Fruit fly (Drosophila melanogaster) whole organism, embryonic: Measurements from ENCODE around the gene lute.

Experiments
- CG10209 ChIP-seq: fragments of 200-800 bp; sonication (Bioruptor generic); optimal IDR thresholded peaks from 3 replicates; lab custom pipeline; 2017; ENCODE audit warnings: missing biosample characterization, mild to moderate bottlenecking, missing genetic modification characterization, missing genetic modification reagents
- CG1024 ChIP-seq: fragments of 200-800 bp; sonication (Bioruptor generic); IDR thresholded peaks from 2 replicates; pipeline ENCODE4 v1.3.6; 2022; ENCODE audit warnings: missing biosample characterization, missing genetic modification characterization
- CG10565 ChIP-seq: fragments of 200-800 bp; sonication (Bioruptor generic); optimal IDR thresholded peaks from 3 replicates; lab custom pipeline; 2016; ENCODE audit warnings: missing biosample characterization, mild to moderate bottlenecking, missing genetic modification characterization
- CG12071 ChIP-seq: fragments of 200-800 bp; sonication (Bioruptor generic); optimal IDR thresholded peaks from 3 replicates; lab custom pipeline; 2018; ENCODE audit warnings: missing biosample characterization, mild to moderate bottlenecking, missing genetic modification characterization
- CG12104 ChIP-seq: fragments of 200-800 bp; sonication (Bioruptor generic); optimal IDR thresholded peaks from 3 replicates; lab custom pipeline; 2016; ENCODE audit warnings: missing biosample characterization, missing genetic modification characterization
- CG12155 ChIP-seq: fragments of 200-800 bp; sonication (Bioruptor generic); optimal IDR thresholded peaks from 3 replicates; lab custom pipeline; 2016; ENCODE audit warnings: missing biosample characterization, missing genetic modification characterization
- CG12391 ChIP-seq: fragments of 200-800 bp; sonication (Bioruptor generic); optimal IDR thresholded peaks from 3 replicates; lab custom pipeline; 2018; ENCODE audit warnings: missing biosample characterization, mild to moderate bottlenecking, missing genetic modification characterization, moderate library complexity
- CG13123 ChIP-seq: fragments of 200-800 bp; sonication (Bioruptor generic); optimal IDR thresholded peaks from 2 replicates; lab custom pipeline; 2016; ENCODE audit warnings: missing biosample characterization, missing genetic modification characterization
- CG15011 ChIP-seq: fragments of 200-800 bp; sonication (Bioruptor generic); optimal IDR thresholded peaks from 3 replicates; lab custom pipeline; 2018; ENCODE audit warnings: missing biosample characterization, mild to moderate bottlenecking, missing genetic modification characterization
- CG1529 ChIP-seq: fragments of 200-800 bp; sonication (Bioruptor generic); optimal IDR thresholded peaks from 3 replicates; lab custom pipeline; 2018; ENCODE audit warnings: missing biosample characterization, missing genetic modification characterization
- CG1647 ChIP-seq: fragments of 200-800 bp; sonication (Bioruptor generic); optimal IDR thresholded peaks from 3 replicates; lab custom pipeline; 2016; ENCODE audit warnings: missing biosample characterization, missing genetic modification characterization
- CG18619 ChIP-seq: fragments of 200-800 bp; sonication (Bioruptor generic); optimal IDR thresholded peaks from 3 replicates; lab custom pipeline; 2017; ENCODE audit warnings: missing biosample characterization, mild to moderate bottlenecking, missing genetic modification characterization
- CG3407 ChIP-seq: fragments of 200-800 bp; sonication (Bioruptor generic); optimal IDR thresholded peaks from 2 replicates; lab custom pipeline; 2018; ENCODE audit warnings: missing biosample characterization, mild to moderate bottlenecking, missing genetic modification characterization
- CG34422 ChIP-seq: fragments of 200-800 bp; sonication (Bioruptor generic); IDR thresholded peaks from 3 replicates; pipeline ENCODE4 v1.3.6; 2022; ENCODE audit warnings: missing biosample characterization, missing genetic modification characterization
- CG3847 ChIP-seq: fragments of 200-800 bp; sonication (Bioruptor generic); IDR thresholded peaks from 2 replicates; pipeline ENCODE4 v1.3.6; 2022; ENCODE audit warnings: missing biosample characterization, missing genetic modification characterization
- CG4360 ChIP-seq: fragments of 200-800 bp; sonication (Bioruptor generic); IDR thresholded peaks from 2 replicates; pipeline ENCODE4 v1.3.6; 2022; ENCODE audit warnings: missing biosample characterization, missing genetic modification characterization
- CG6854 ChIP-seq: fragments of 200-800 bp; sonication (Bioruptor generic); optimal IDR thresholded peaks from 3 replicates; lab custom pipeline; 2017; ENCODE audit warnings: missing biosample characterization, mild to moderate bottlenecking, missing genetic modification characterization
- CG7357 ChIP-seq: fragments of 200-800 bp; sonication (Bioruptor generic); IDR thresholded peaks from 3 replicates; pipeline ENCODE4 v1.3.6; 2022; ENCODE audit warnings: missing biosample characterization, missing genetic modification characterization
- CG9609 ChIP-seq: fragments of 200-800 bp; sonication (Bioruptor generic); optimal IDR thresholded peaks from 3 replicates; lab custom pipeline; 2016; ENCODE audit warnings: missing biosample characterization, missing genetic modification characterization
- CG9876 ChIP-seq: fragments of 200-800 bp; sonication (Bioruptor generic); optimal IDR thresholded peaks from 2 replicates; lab custom pipeline; 2016; ENCODE audit warnings: missing biosample characterization, missing genetic modification characterization
- CG9932 ChIP-seq: fragments of 200-800 bp; sonication (Bioruptor generic); IDR thresholded peaks from 2 replicates; pipeline ENCODE4 v1.3.6; 2022; ENCODE audit warnings: missing biosample characterization, missing genetic modification characterization
- Dfd ChIP-seq, 2 experiments: fragments of >200 bp; optimal IDR thresholded peaks; 2 replicates each; lab custom pipeline; 2017; ENCODE audit warnings: missing biosample characterization in 2 of 2, missing genetic modification characterization in 2 of 2
- Dip2 ChIP-seq: fragments of 200-800 bp; sonication (Bioruptor generic); IDR thresholded peaks from 2 replicates; pipeline ENCODE4 v1.3.6; 2022; ENCODE audit warnings: missing biosample characterization, missing genetic modification characterization
- Doc3 ChIP-seq: fragments of 200-800 bp; sonication (Bioruptor generic); IDR thresholded peaks from 3 replicates; pipeline ENCODE4 v1.3.6; 2022; ENCODE audit warnings: missing biosample characterization, missing genetic modification characterization; ENCODE audit not compliant: partially characterized antibody
- Dp ChIP-seq: fragments of 200-800 bp; sonication (Bioruptor generic); optimal IDR thresholded peaks from 2 replicates; lab custom pipeline; 2018; ENCODE audit warnings: missing biosample characterization, mild to moderate bottlenecking, missing genetic modification characterization, moderate library complexity
- HHEX ChIP-seq: fragments of 200-800 bp; sonication (Bioruptor generic); optimal IDR thresholded peaks from 3 replicates; lab custom pipeline; 2017; ENCODE audit warnings: missing biosample characterization, mild to moderate bottlenecking, missing genetic modification characterization, missing genetic modification reagents
- Hand ChIP-seq: fragments of 200-800 bp; sonication (Bioruptor generic); optimal IDR thresholded peaks from 2 replicates; lab custom pipeline; 2017; ENCODE audit warnings: mild to moderate bottlenecking, missing biosample characterization, missing genetic modification reagents, missing genetic modification characterization
- Lpt ChIP-seq: fragments of >200 bp; optimal IDR thresholded peaks from 2 replicates; lab custom pipeline; 2018; ENCODE audit warnings: missing biosample characterization, missing genetic modification characterization
- Meics ChIP-seq: fragments of 200-800 bp; sonication (Bioruptor generic); optimal IDR thresholded peaks from 2 replicates; lab custom pipeline; 2017; ENCODE audit warnings: missing biosample characterization, mild to moderate bottlenecking, missing genetic modification characterization
- Mrtf ChIP-seq: fragments of 200-800 bp; sonication (Bioruptor generic); IDR thresholded peaks from 3 replicates; pipeline ENCODE4 v1.3.6; 2022; ENCODE audit warnings: missing biosample characterization, missing genetic modification characterization
- Nf-YB ChIP-seq: fragments of 200-800 bp; sonication (Bioruptor generic); optimal IDR thresholded peaks from 3 replicates; lab custom pipeline; 2019; ENCODE audit warnings: missing biosample characterization, mild to moderate bottlenecking, missing genetic modification characterization, moderate library complexity
- Nf-YC ChIP-seq: fragments of 200-800 bp; optimal IDR thresholded peaks from 3 replicates; lab custom pipeline; 2019; ENCODE audit warnings: missing biosample characterization, mild to moderate bottlenecking, missing genetic modification characterization, moderate library complexity
- Rfx ChIP-seq: fragments of 200-800 bp; sonication (Bioruptor generic); IDR thresholded peaks from 2 replicates; pipeline ENCODE4 v1.3.6; 2022; ENCODE audit warnings: missing biosample characterization, missing genetic modification characterization
- Trl ChIP-seq, 3 experiments: fragments of >200 bp in 2 of 3; fragments of 200-800 bp in 1 of 3; sonication (Bioruptor generic) in 1 of 3; optimal IDR thresholded peaks; 2 replicates in 1 of 3; 3 replicates in 2 of 3; lab custom pipeline; 2016 to 2017; ENCODE audit warnings: missing biosample characterization in 1 of 3, missing genetic modification characterization in 1 of 3
- Usf ChIP-seq: fragments of 200-800 bp; sonication (Bioruptor generic); optimal IDR thresholded peaks from 2 replicates; lab custom pipeline; 2017; ENCODE audit warnings: missing genotype, missing biosample characterization, missing genetic modification characterization
- Xrp1 ChIP-seq: fragments of 200-800 bp; sonication (Bioruptor generic); IDR thresholded peaks from 2 replicates; pipeline ENCODE4 v1.3.6; 2022; ENCODE audit warnings: missing biosample characterization, missing genetic modification characterization
- ab ChIP-seq: fragments of 200-800 bp; sonication (Bioruptor generic); optimal IDR thresholded peaks from 2 replicates; lab custom pipeline; 2016; ENCODE audit warnings: missing biosample characterization, missing genetic modification characterization
- croc ChIP-seq: fragments of 200-800 bp; sonication (Bioruptor generic); conservative IDR thresholded peaks from 3 replicates; pipeline ENCODE4 v1.3.6; 2022; ENCODE audit warnings: missing biosample characterization, missing genetic modification characterization
- dmrt99B ChIP-seq: fragments of 200-800 bp; sonication (Bioruptor generic); optimal IDR thresholded peaks from 2 replicates; lab custom pipeline; 2018; ENCODE audit warnings: missing biosample characterization, mild to moderate bottlenecking, missing genetic modification characterization, moderate library complexity
- emc ChIP-seq: fragments of 200-800 bp; sonication (Bioruptor generic); optimal IDR thresholded peaks from 2 replicates; lab custom pipeline; 2016; ENCODE audit warnings: missing biosample characterization, missing genetic modification characterization
- fd102C ChIP-seq: fragments of 200-800 bp; sonication (Bioruptor generic); optimal IDR thresholded peaks from 2 replicates; lab custom pipeline; 2018; ENCODE audit warnings: missing biosample characterization, mild to moderate bottlenecking, missing genetic modification characterization, moderate library complexity
- fd3F ChIP-seq: fragments of 200-800 bp; sonication (Bioruptor generic); optimal IDR thresholded peaks from 2 replicates; lab custom pipeline; 2018; ENCODE audit warnings: missing biosample characterization, mild to moderate bottlenecking, missing genetic modification characterization, moderate library complexity
- ftz-f1 ChIP-seq: fragments of 200-800 bp; sonication (Bioruptor generic); optimal IDR thresholded peaks from 2 replicates; lab custom pipeline; 2016; ENCODE audit warnings: missing biosample characterization, missing genetic modification characterization
- kah ChIP-seq: fragments of 200-800 bp; sonication (Bioruptor generic); optimal IDR thresholded peaks from 2 replicates; lab custom pipeline; 2018; ENCODE audit warnings: missing biosample characterization, mild to moderate bottlenecking, missing genetic modification characterization
- p53 ChIP-seq: fragments of 200-800 bp; sonication (Bioruptor generic); optimal IDR thresholded peaks from 2 replicates; lab custom pipeline; 2016; ENCODE audit warnings: missing biosample characterization, missing genetic modification characterization
- pnt ChIP-seq: fragments of 200-800 bp; sonication (Bioruptor generic); optimal IDR thresholded peaks from 3 replicates; lab custom pipeline; 2016; ENCODE audit warnings: missing biosample characterization, missing genetic modification characterization
- scrt ChIP-seq: fragments of 200-800 bp; sonication (Bioruptor generic); optimal IDR thresholded peaks from 2 replicates; lab custom pipeline; 2018; ENCODE audit warnings: missing biosample characterization, mild to moderate bottlenecking, missing genetic modification characterization, moderate library complexity
- sd ChIP-seq: fragments of 200-800 bp; sonication (Bioruptor generic); optimal IDR thresholded peaks from 3 replicates; lab custom pipeline; 2018; ENCODE audit warnings: missing biosample characterization, mild to moderate bottlenecking, missing genetic modification characterization, moderate library complexity
- seq ChIP-seq: fragments of 200-800 bp; sonication (Bioruptor generic); IDR thresholded peaks from 2 replicates; pipeline ENCODE4 v1.3.6; 2022; ENCODE audit warnings: missing biosample characterization, missing genetic modification characterization
- sima ChIP-seq: fragments of 200-800 bp; sonication (Bioruptor generic); optimal IDR thresholded peaks from 2 replicates; lab custom pipeline; 2016; ENCODE audit warnings: missing biosample characterization, missing genetic modification characterization
- sna ChIP-seq: fragments of 200-800 bp; sonication (Bioruptor generic); IDR thresholded peaks from 2 replicates; pipeline ENCODE4 v1.3.6; 2022; ENCODE audit warnings: missing biosample characterization, missing genetic modification characterization; ENCODE audit not compliant: partially characterized antibody
- tup ChIP-seq: fragments of 200-800 bp; sonication (Bioruptor generic); optimal IDR thresholded peaks from 2 replicates; lab custom pipeline; 2016; ENCODE audit warnings: missing biosample characterization, mild to moderate bottlenecking, missing genetic modification characterization, moderate library complexity

lute gene

DNA sequence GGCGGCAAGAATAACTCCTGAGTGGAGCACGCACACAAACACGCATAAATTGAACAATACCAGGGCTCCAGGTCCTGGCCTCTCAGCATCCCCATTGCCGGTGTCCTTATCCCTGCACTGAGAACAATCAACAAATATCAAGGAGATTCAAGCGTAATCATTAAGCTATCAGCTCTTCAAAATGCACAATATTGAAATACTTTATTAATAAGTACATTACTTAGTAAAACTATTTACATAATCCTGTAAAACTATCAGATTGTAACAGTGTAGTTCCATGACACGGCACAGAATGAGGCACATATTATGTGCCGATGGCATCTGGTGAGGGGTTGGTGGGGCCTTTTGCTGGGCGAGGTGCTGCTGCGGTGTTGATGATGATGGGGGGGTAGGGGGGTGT, 8.7 kb upstream of the lute start (continued):
- peak; percentile 15 for TF ChIP-seq HHEX
- TF ChIP-seq CG34422 (GFP tag; lab: Robert Waterston, UW) = no peak
- peak; percentile 14 for TF ChIP-seq CG12071
- TF ChIP-seq sd = no peak
- no peak for TF ChIP-seq CG12391 (tag; lab: Kevin White, UChicago)
- TF ChIP-seq CG7357 (GFP tag; lab: Robert Waterston, UW) = no peak
- peak; percentile 49 for TF ChIP-seq dmrt99B (tag; lab: Kevin White, UChicago)
- TF ChIP-seq CG6854 (GFP tag; lab: Kevin White, UChicago) = no peak
- no peak for TF ChIP-seq Dip2 (GFP tag; lab: Robert Waterston, UW)
- TF ChIP-seq Dfd (GFP tag; optimal IDR thresholded peaks at IDR 0.05; lab: Kevin White, UChicago) = no peak
- no peak for TF ChIP-seq sna (GFP tag; lab: Robert Waterston, UW)
- no peak for TF ChIP-seq sima (GFP tag; lab: Kevin White, UChicago)
- no peak for TF ChIP-seq seq (GFP tag; lab: Robert Waterston, UW)
- peak; percentile 62 for TF ChIP-seq Rfx (GFP tag; lab: Robert Waterston, UW)
- TF ChIP-seq CG3847 = no peak; the same call in 1 of the 2 replicates
- TF ChIP-seq pnt (GFP tag; lab: Kevin White, UChicago) = no peak
- no peak; the same call in 2 of the 3 replicates for TF ChIP-seq Mrtf (GFP tag; lab: Robert Waterston, UW)
- no peak for TF ChIP-seq Usf (GFP tag; lab: Kevin White, UChicago)
- TF ChIP-seq fd102C (GFP tag; lab: Kevin White, UChicago) = no peak
- no peak for TF ChIP-seq ab (GFP tag; lab: Kevin White, UChicago)
- no peak for TF ChIP-seq CG12155 (GFP tag; lab: Kevin White, UChicago)
- TF ChIP-seq Dp (GFP tag; lab: Kevin White, UChicago) = no peak
- no peak for TF ChIP-seq croc (GFP tag; lab: Robert Waterston, UW)
- TF ChIP-seq Trl (optimal IDR thresholded peaks at IDR 0.05; lab: Kevin White, UChicago) = no peak
- TF ChIP-seq Trl (GFP tag; optimal IDR thresholded peaks at IDR 0.05; lab: Kevin White, UChicago) = no peak
- peak; percentile 36 for TF ChIP-seq Meics (GFP tag; lab: Kevin White, UChicago)
- TF ChIP-seq CG13123 = no peak
- no peak for TF ChIP-seq Lpt
- no peak for TF ChIP-seq CG10565 (GFP tag; lab: Kevin White, UChicago)
- TF ChIP-seq Xrp1 (GFP tag; lab: Robert Waterston, UW) = no peak
- TF ChIP-seq CG10209 (GFP tag; lab: Kevin White, UChicago) = peak; percentile 17
- TF ChIP-seq scrt (GFP tag; lab: Kevin White, UChicago) = peak; percentile 10
- TF ChIP-seq CG9932 (GFP tag; lab: Robert Waterston, UW) = no peak
- no peak for TF ChIP-seq Nf-YB (GFP tag; lab: Kevin White, UChicago)
- TF ChIP-seq CG1529 (GFP tag; lab: Kevin White, UChicago) = no peak
- TF ChIP-seq kah = no peak
- TF ChIP-seq CG1024 (GFP tag; lab: Robert Waterston, UW) = no peak
- no peak for TF ChIP-seq CG4360 (GFP tag; lab: Robert Waterston, UW)
- no peak for TF ChIP-seq fd3F (GFP tag; lab: Kevin White, UChicago)
- TF ChIP-seq p53 (GFP tag; lab: Kevin White, UChicago) = no peak
- TF ChIP-seq emc = no peak
- no peak for TF ChIP-seq Doc3 (GFP tag; lab: Robert Waterston, UW)
- no peak for TF ChIP-seq Nf-YC
- TF ChIP-seq CG9609 (GFP tag; lab: Kevin White, UChicago) = no peak
- no peak for TF ChIP-seq CG15011 (GFP tag; lab: Kevin White, UChicago)
- TF ChIP-seq Hand (GFP tag; lab: Kevin White, UChicago) = no peak
- no peak for TF ChIP-seq tup
- TF ChIP-seq CG12104 = no peak
- no peak for TF ChIP-seq CG18619 (GFP tag; lab: Kevin White, UChicago)
- TF ChIP-seq CG1647 (GFP tag; lab: Kevin White, UChicago) = no peak
- no peak for TF ChIP-seq ftz-f1 (GFP tag; lab: Kevin White, UChicago)
- TF ChIP-seq CG3407 (GFP tag; lab: Kevin White, UChicago) = no peak
- TF ChIP-seq CG9876 (GFP tag; lab: Kevin White, UChicago) = no peak
